Fruit fly (Drosophila melanogaster) S2 (cell line): ENCODE measurements around the gene Noc2.

Experiments
- CG8478 ChIP-seq: fragments of >200 bp; optimal IDR thresholded peaks from 2 replicates; lab custom pipeline; 2018
- CTCF ChIP-seq, 2 experiments: fragments of >200 bp; optimal IDR thresholded peaks; 2 replicates each; lab custom pipeline; 2018

DNA sequence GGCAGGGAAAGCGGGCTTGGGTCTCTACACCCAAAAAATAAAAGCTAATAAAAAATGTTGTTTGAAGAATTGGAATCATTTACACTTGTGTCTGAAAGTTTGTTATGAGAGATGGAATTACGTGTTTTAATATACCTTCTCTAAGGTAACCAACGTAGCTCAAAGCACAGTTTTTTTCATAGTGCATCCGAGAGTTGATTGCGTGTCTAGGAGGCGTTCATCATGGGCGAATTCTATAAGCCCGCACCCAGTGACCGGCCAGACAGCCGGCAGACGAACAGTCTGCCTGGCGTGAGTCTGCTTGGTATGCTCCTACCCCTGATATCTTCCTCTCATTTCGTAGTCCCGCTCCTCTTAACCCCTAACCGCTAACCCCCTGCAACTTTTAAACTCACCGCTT lies 24.3 kb downstream of the Noc2 start:
- no peak for TF ChIP-seq CG8478 (lab: Kevin White, UChicago)
- TF ChIP-seq CTCF (optimal IDR thresholded peaks at IDR 0.05; lab: Kevin White, UChicago): no peak
